Fruit fly (Drosophila melanogaster) whole organism, embryonic: ENCODE data around the gene CG5510.

ENCODE experiments used
- Asciz ChIP-seq: fragments of 200-800 bp; sonication (Bioruptor generic); optimal IDR thresholded peaks from 2 replicates; lab custom pipeline; 2017; ENCODE audit warnings: missing biosample characterization, mild to moderate bottlenecking, missing genetic modification characterization, missing genetic modification reagents
- Atf-2 ChIP-seq: fragments of 200-800 bp; sonication (Bioruptor generic); optimal IDR thresholded peaks from 2 replicates; lab custom pipeline; 2016; ENCODE audit warnings: missing biosample characterization, missing genetic modification characterization
- CG10565 ChIP-seq: fragments of 200-800 bp; sonication (Bioruptor generic); optimal IDR thresholded peaks from 3 replicates; lab custom pipeline; 2016; ENCODE audit warnings: missing biosample characterization, mild to moderate bottlenecking, missing genetic modification characterization
- CG11695 ChIP-seq: fragments of 200-800 bp; sonication (Bioruptor generic); IDR thresholded peaks from 3 replicates; pipeline ENCODE4 v1.3.6; 2022; ENCODE audit warnings: missing biosample characterization, missing genetic modification characterization
- CG11696 ChIP-seq: fragments of 200-800 bp; sonication (Bioruptor generic); IDR thresholded peaks from 2 replicates; pipeline ENCODE4 v1.3.6; 2022; ENCODE audit warnings: missing biosample characterization, missing genetic modification characterization
- CG11723 ChIP-seq: fragments of 200-800 bp; sonication (Bioruptor generic); optimal IDR thresholded peaks from 2 replicates; lab custom pipeline; 2017; ENCODE audit warnings: missing biosample characterization, mild to moderate bottlenecking, missing genetic modification characterization
- CG12104 ChIP-seq: fragments of 200-800 bp; sonication (Bioruptor generic); optimal IDR thresholded peaks from 3 replicates; lab custom pipeline; 2016; ENCODE audit warnings: missing biosample characterization, missing genetic modification characterization
- CG12744 ChIP-seq: fragments of 200-800 bp; sonication (Bioruptor generic); optimal IDR thresholded peaks from 2 replicates; lab custom pipeline; 2016; ENCODE audit warnings: missing biosample characterization, missing genetic modification characterization
- CG17328 ChIP-seq: fragments of 200-800 bp; sonication (Bioruptor generic); IDR thresholded peaks from 2 replicates; pipeline ENCODE4 v1.3.6; 2022; ENCODE audit warnings: missing biosample characterization, missing genetic modification characterization
- CG2889 ChIP-seq: fragments of 200-800 bp; sonication (Bioruptor generic); IDR thresholded peaks from 3 replicates; pipeline ENCODE4 v1.3.6; 2022; ENCODE audit warnings: missing biosample characterization, missing genetic modification characterization
- CG31388 ChIP-seq: fragments of 200-800 bp; sonication (Bioruptor generic); optimal IDR thresholded peaks from 2 replicates; lab custom pipeline; 2016; ENCODE audit warnings: missing biosample characterization, missing genetic modification characterization
- CG32532 ChIP-seq: fragments of 200-800 bp; sonication (Bioruptor generic); IDR thresholded peaks from 2 replicates; pipeline ENCODE4 v1.3.6; 2022; ENCODE audit warnings: missing biosample characterization, missing genetic modification characterization
- CG32767 ChIP-seq: fragments of 200-800 bp; sonication (Bioruptor generic); IDR thresholded peaks from 2 replicates; pipeline ENCODE4 v1.3.6; 2022; ENCODE audit warnings: missing biosample characterization, missing genetic modification characterization
- CG34224 ChIP-seq: fragments of 200-800 bp; sonication (Bioruptor generic); IDR thresholded peaks from 3 replicates; pipeline ENCODE4 v1.3.6; 2022; ENCODE audit warnings: missing biosample characterization, missing genetic modification characterization; ENCODE audit not compliant: partially characterized antibody
- CG4424 ChIP-seq: fragments of 200-800 bp; sonication (Bioruptor generic); optimal IDR thresholded peaks from 3 replicates; lab custom pipeline; 2016; ENCODE audit warnings: missing biosample characterization, missing genetic modification characterization
- CG5953 ChIP-seq: fragments of 200-800 bp; sonication (Bioruptor generic); IDR thresholded peaks from 2 replicates; pipeline ENCODE4 v1.3.6; 2022; ENCODE audit warnings: missing biosample characterization, missing genetic modification characterization
- CG8089 ChIP-seq: fragments of 200-800 bp; sonication (Bioruptor generic); optimal IDR thresholded peaks from 3 replicates; lab custom pipeline; 2016; ENCODE audit warnings: missing biosample characterization, missing genetic modification characterization
- CG9727 ChIP-seq: fragments of 200-800 bp; sonication (Bioruptor generic); optimal IDR thresholded peaks from 3 replicates; lab custom pipeline; 2017; ENCODE audit warnings: missing biosample characterization, mild to moderate bottlenecking, missing genetic modification characterization
- CTCF ChIP-seq: fragments of 200-800 bp; sonication (Bioruptor generic); optimal IDR thresholded peaks from 2 replicates; lab custom pipeline; 2017; ENCODE audit warnings: missing biosample characterization, mild to moderate bottlenecking, missing genetic modification characterization, moderate library complexity
- Dfd ChIP-seq, 2 experiments: fragments of >200 bp; optimal IDR thresholded peaks; 2 replicates each; lab custom pipeline; 2017; ENCODE audit warnings: missing biosample characterization in 2 of 2, missing genetic modification characterization in 2 of 2
- Dll ChIP-seq: fragments of 200-800 bp; sonication (Bioruptor generic); IDR thresholded peaks from 4 replicates; pipeline ENCODE4 v1.3.6; 2022; ENCODE audit warnings: missing biosample characterization, missing genetic modification characterization; ENCODE audit not compliant: partially characterized antibody
- E2f1 ChIP-seq: fragments of 200-800 bp; sonication (Bioruptor generic); IDR thresholded peaks from 2 replicates; pipeline ENCODE4 v1.3.6; 2022; ENCODE audit warnings: missing biosample characterization, missing genetic modification characterization
- ERR ChIP-seq: fragments of 200-800 bp; sonication (Bioruptor generic); optimal IDR thresholded peaks from 2 replicates; lab custom pipeline; 2016; ENCODE audit warnings: missing biosample characterization, missing genetic modification characterization
- Fer1 ChIP-seq: fragments of 200-800 bp; sonication (Bioruptor generic); optimal IDR thresholded peaks from 2 replicates; lab custom pipeline; 2017; ENCODE audit warnings: missing biosample characterization, mild to moderate bottlenecking, missing genetic modification characterization
- Myb ChIP-seq: fragments of 200-800 bp; sonication (Bioruptor generic); optimal IDR thresholded peaks from 2 replicates; lab custom pipeline; 2016; ENCODE audit warnings: missing biosample characterization, missing genetic modification characterization
- Sin3A ChIP-seq: fragments of >200 bp; optimal IDR thresholded peaks from 2 replicates; lab custom pipeline; 2018
- Sry-δ ChIP-seq: fragments of 200-800 bp; sonication (Bioruptor generic); optimal IDR thresholded peaks from 2 replicates; lab custom pipeline; 2016; ENCODE audit warnings: missing biosample characterization, missing genetic modification characterization
- TFAM ChIP-seq: fragments of 200-800 bp; sonication (Bioruptor generic); optimal IDR thresholded peaks from 2 replicates; lab custom pipeline; 2017; ENCODE audit warnings: missing biosample characterization, missing genetic modification characterization, inconsistent platforms
- Tbp ChIP-seq: fragments of >200 bp; optimal IDR thresholded peaks from 2 replicates; lab custom pipeline; 2018; ENCODE audit warnings: missing biosample characterization, missing genetic modification characterization
- Vsx1 ChIP-seq: fragments of 200-800 bp; sonication (Bioruptor generic); optimal IDR thresholded peaks from 2 replicates; lab custom pipeline; 2017; ENCODE audit warnings: missing biosample characterization, mild to moderate bottlenecking, missing genetic modification characterization, missing genetic modification reagents
- ap ChIP-seq: fragments of 200-800 bp; sonication (Bioruptor generic); IDR thresholded peaks from 2 replicates; pipeline ENCODE4 v1.3.6; 2022; ENCODE audit warnings: missing biosample characterization, missing genetic modification characterization
- ase ChIP-seq: fragments of 200-800 bp; sonication (Bioruptor generic); IDR thresholded peaks from 3 replicates; pipeline ENCODE4 v1.3.6; 2022; ENCODE audit warnings: missing biosample characterization, missing genetic modification characterization
- chif ChIP-seq, 2 experiments: fragments of 200-800 bp; sonication (Bioruptor generic); optimal IDR thresholded peaks; 3 replicates each; lab custom pipeline; 2016; ENCODE audit warnings: missing biosample characterization in 2 of 2, missing genetic modification characterization in 2 of 2
- cwo ChIP-seq: fragments of 200-800 bp; sonication (Bioruptor generic); optimal IDR thresholded peaks from 3 replicates; lab custom pipeline; 2017; ENCODE audit warnings: missing biosample characterization, missing genetic modification characterization, mild to moderate bottlenecking, moderate library complexity, missing genetic modification reagents
- eyg ChIP-seq: fragments of 200-800 bp; sonication (Bioruptor generic); optimal IDR thresholded peaks from 3 replicates; lab custom pipeline; 2016; ENCODE audit warnings: missing biosample characterization, missing genetic modification characterization
- fd3F ChIP-seq: fragments of 200-800 bp; sonication (Bioruptor generic); optimal IDR thresholded peaks from 2 replicates; lab custom pipeline; 2018; ENCODE audit warnings: missing biosample characterization, mild to moderate bottlenecking, missing genetic modification characterization, moderate library complexity
- gce ChIP-seq: fragments of 200-800 bp; sonication (Bioruptor generic); IDR thresholded peaks from 3 replicates; pipeline ENCODE4 v1.3.6; 2022; ENCODE audit warnings: missing biosample characterization, missing genetic modification characterization
- gro ChIP-seq: fragments of 200-800 bp; sonication (Bioruptor generic); optimal IDR thresholded peaks from 2 replicates; lab custom pipeline; 2016; ENCODE audit warnings: missing biosample characterization, missing genetic modification characterization
- gt ChIP-seq: fragments of 200-800 bp; sonication (Bioruptor generic); IDR thresholded peaks from 2 replicates; pipeline ENCODE4 v1.3.6; 2022; ENCODE audit warnings: missing biosample characterization, missing genetic modification characterization
- hth ChIP-seq: fragments of >200 bp; optimal IDR thresholded peaks from 2 replicates; lab custom pipeline; 2017; ENCODE audit warnings: inconsistent platforms
- kah ChIP-seq: fragments of 200-800 bp; sonication (Bioruptor generic); optimal IDR thresholded peaks from 2 replicates; lab custom pipeline; 2018; ENCODE audit warnings: missing biosample characterization, mild to moderate bottlenecking, missing genetic modification characterization
- lilli ChIP-seq: fragments of 200-800 bp; sonication (Bioruptor generic); optimal IDR thresholded peaks from 3 replicates; lab custom pipeline; 2016; ENCODE audit warnings: missing biosample characterization, missing genetic modification characterization
- mirr ChIP-seq: fragments of 200-800 bp; sonication (Bioruptor generic); optimal IDR thresholded peaks from 3 replicates; lab custom pipeline; 2018; ENCODE audit warnings: missing biosample characterization, mild to moderate bottlenecking, missing genetic modification characterization
- pho ChIP-seq: fragments of 200-800 bp; sonication (Bioruptor generic); optimal IDR thresholded peaks from 2 replicates; lab custom pipeline; 2016; ENCODE audit warnings: missing biosample characterization, missing genetic modification characterization
- ranshi ChIP-seq: fragments of 200-800 bp; sonication (Bioruptor generic); IDR thresholded peaks from 2 replicates; pipeline ENCODE4 v1.3.6; 2022; ENCODE audit warnings: missing biosample characterization, missing genetic modification characterization
- row ChIP-seq: fragments of 200-800 bp; sonication (Bioruptor generic); IDR thresholded peaks from 3 replicates; pipeline ENCODE4 v1.3.6; 2022; ENCODE audit warnings: missing biosample characterization, missing genetic modification characterization
- run ChIP-seq: fragments of 200-800 bp; sonication (Bioruptor generic); optimal IDR thresholded peaks from 3 replicates; lab custom pipeline; 2018; ENCODE audit warnings: missing biosample characterization, mild to moderate bottlenecking, missing genetic modification characterization
- shn ChIP-seq: fragments of 200-800 bp; sonication (Bioruptor generic); optimal IDR thresholded peaks from 3 replicates; lab custom pipeline; 2016; ENCODE audit warnings: missing biosample characterization, missing genetic modification characterization
- ssp ChIP-seq: fragments of 200-800 bp; sonication (Bioruptor generic); IDR thresholded peaks from 2 replicates; pipeline ENCODE4 v1.3.6; 2022; ENCODE audit warnings: missing biosample characterization, missing genetic modification characterization
- stwl ChIP-seq: fragments of 200-800 bp; sonication (Bioruptor generic); optimal IDR thresholded peaks from 3 replicates; lab custom pipeline; 2018; ENCODE audit warnings: missing biosample characterization, mild to moderate bottlenecking, missing genetic modification characterization, moderate library complexity
- tna ChIP-seq: fragments of 200-800 bp; sonication (Bioruptor generic); IDR thresholded peaks from 2 replicates; pipeline ENCODE4 v1.3.6; 2022; ENCODE audit warnings: missing biosample characterization, missing genetic modification characterization; ENCODE audit not compliant: partially characterized antibody
- zen2 ChIP-seq: fragments of 200-800 bp; sonication (Bioruptor generic); IDR thresholded peaks from 3 replicates; pipeline ENCODE4 v1.3.6; 2022; ENCODE audit warnings: missing biosample characterization, missing genetic modification characterization; ENCODE audit not compliant: partially characterized antibody

Gene CG5510

dm6 chr3R:24141013-24141592 lies 28.3 kb downstream of the CG5510 start, which contains the start of gene Kal1 (continued):
- TF ChIP-seq cwo = peak; percentile 82
- TF ChIP-seq tna (GFP tag; lab: Robert Waterston, UW) = no peak
- TF ChIP-seq Sry-δ = no peak
- TF ChIP-seq lilli (GFP tag; lab: Kevin White, UChicago) = peak; percentile 52
- no peak for TF ChIP-seq CG12744 (GFP tag; lab: Kevin White, UChicago)
- TF ChIP-seq Fer1 (GFP tag; lab: Kevin White, UChicago) = peak; percentile 93
- TF ChIP-seq Dfd (GFP tag; optimal IDR thresholded peaks at IDR 0.05; lab: Kevin White, UChicago) = no peak
- no peak for TF ChIP-seq Myb (GFP tag; lab: Kevin White, UChicago)
- peak; percentile 90 for TF ChIP-seq kah (GFP tag; lab: Kevin White, UChicago)
- no peak for TF ChIP-seq shn (GFP tag; lab: Kevin White, UChicago)
- peak; percentile 91 for TF ChIP-seq run
- peak; percentile 89 for TF ChIP-seq ap (GFP tag; lab: Robert Waterston, UW)
- TF ChIP-seq ase (GFP tag; lab: Robert Waterston, UW) = peak; percentile 86
- peak; percentile 67 for TF ChIP-seq CTCF (GFP tag; lab: Kevin White, UChicago)
- TF ChIP-seq Tbp = no peak
- TF ChIP-seq CG8089 = no peak
- TF ChIP-seq row (GFP tag; lab: Robert Waterston, UW) = peak; percentile 97
- TF ChIP-seq eyg = no peak
- peak; percentile 80 for TF ChIP-seq CG12104 (GFP tag; lab: Kevin White, UChicago)
- TF ChIP-seq CG10565 = peak; percentile 5
- no peak for TF ChIP-seq mirr (GFP tag; lab: Kevin White, UChicago)
- TF ChIP-seq Dll (GFP tag; lab: Robert Waterston, UW) = 0 out of 4 replicates have a peak, but pooled peaks have one; percentile 44
- peak; percentile 92 for TF ChIP-seq CG4424
- TF ChIP-seq zen2 (GFP tag; lab: Robert Waterston, UW) = no peak
- peak; percentile 90 for TF ChIP-seq ranshi (GFP tag; lab: Robert Waterston, UW)
- peak; percentile 60; the same call in 1 of the 2 replicates for TF ChIP-seq gt (GFP tag; lab: Robert Waterston, UW)
- TF ChIP-seq CG32532 = peak; percentile 87
- TF ChIP-seq pho (GFP tag; lab: Kevin White, UChicago) = no peak
- peak; percentile 80 for TF ChIP-seq fd3F (GFP tag; lab: Kevin White, UChicago)
- TF ChIP-seq CG9727 (GFP tag; lab: Kevin White, UChicago) = peak; percentile 88
- TF ChIP-seq TFAM (GFP tag; lab: Kevin White, UChicago) = peak; percentile 63
- TF ChIP-seq CG32767 (GFP tag; lab: Robert Waterston, UW) = peak; percentile 95
- peak; percentile 95 for TF ChIP-seq CG17328 (GFP tag; lab: Robert Waterston, UW)
- TF ChIP-seq CG11696 (GFP tag; lab: Robert Waterston, UW) = peak; percentile 47
- TF ChIP-seq CG11695 (GFP tag; lab: Robert Waterston, UW) = peak; percentile 95
- TF ChIP-seq Atf-2 = peak; percentile 20
- no peak for TF ChIP-seq gro (GFP tag; lab: Kevin White, UChicago)
- TF ChIP-seq E2f1 (GFP tag; lab: Robert Waterston, UW) = peak; percentile 88
- TF ChIP-seq Sin3A (lab: Kevin White, UChicago) = no peak
- peak; percentile 96 for TF ChIP-seq Asciz
- peak; percentile 87 for TF ChIP-seq CG5953 (GFP tag; lab: Robert Waterston, UW)
- no peak for TF ChIP-seq CG34224 (GFP tag; lab: Robert Waterston, UW)
- TF ChIP-seq CG2889 (GFP tag; lab: Robert Waterston, UW) = peak; percentile 78; the same call in 2 of the 3 replicates
- TF ChIP-seq CG31388 (GFP tag; lab: Kevin White, UChicago) = peak; percentile 58
- TF ChIP-seq CG11723 (GFP tag; lab: Kevin White, UChicago) = peak; percentile 91
- peak; percentile 6 to 9 for TF ChIP-seq chif (GFP tag; optimal IDR thresholded peaks at IDR 0.05; lab: Kevin White, UChicago)
- TF ChIP-seq ERR (GFP tag; lab: Kevin White, UChicago) = no peak
- peak; percentile 86 for TF ChIP-seq gce (GFP tag; lab: Robert Waterston, UW)
- TF ChIP-seq hth (lab: Kevin White, UChicago) = no peak
- peak; percentile 32 for TF ChIP-seq stwl (tag; lab: Kevin White, UChicago)
- TF ChIP-seq Vsx1 = peak; percentile 86
- TF ChIP-seq ssp (GFP tag; lab: Robert Waterston, UW) = peak; percentile 76
